Worm (Caenorhabditis elegans) whole organism, L4/young adult: ENCODE results near the gene C17H12.3.
A peak's percentile ranks its signal among the peaks of the same experiment; 100 is the strongest.
"Not testable (repeated sequence)": the region's sequence is repeated elsewhere in the genome, so short reads cannot be mapped to it uniquely, and the experiment has no call there.

Source experiments
- W03F9.2 ChIP-seq: fragments of 150-350 bp; optimal IDR thresholded peaks from 2 replicates; lab custom pipeline; 2014; ENCODE audit warnings: missing biosample characterization, missing genetic modification characterization
- dao-5 ChIP-seq: sonication (generic microtip); optimal IDR thresholded peaks from 2 replicates; lab custom pipeline; 2016; ENCODE audit warnings: missing genotype, missing genetic modification characterization, moderate library complexity, missing compliant biosample characterization
- him-1 ChIP-seq: sonication (generic microtip); optimal IDR thresholded peaks from 2 replicates; lab custom pipeline; 2016; ENCODE audit warnings: missing genotype, missing genetic modification reagents, missing genetic modification characterization, missing compliant biosample characterization

C17H12.3 gene

DNA sequence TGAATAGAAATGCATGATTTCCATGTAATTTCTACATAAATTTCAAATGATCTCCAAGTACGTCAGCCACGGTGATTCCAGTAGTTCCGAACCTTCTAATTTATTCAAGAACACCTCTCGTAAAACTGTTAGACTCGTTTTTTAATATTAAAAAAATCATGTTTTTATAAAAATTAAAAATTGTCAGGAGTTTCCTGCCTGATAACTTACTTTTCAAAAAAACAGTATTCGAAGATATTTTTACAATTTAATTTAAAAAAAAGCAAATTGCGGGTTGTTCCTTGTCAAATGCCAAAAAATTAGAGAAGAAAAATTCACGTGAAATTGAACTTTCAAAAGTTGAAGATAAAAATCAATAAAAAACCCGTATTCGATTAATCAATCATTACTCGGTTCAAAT is at the start of gene C17H12.3, which contains the start of gene C17H12.12:
Gene C17H12.3, minus strand, starts transcription at position 101 of the 400 bp plus-strand sequence.
Gene C17H12.12, plus strand, starts transcription at position 396 of the 400 bp plus-strand sequence.
- TF ChIP-seq him-1 (no peak), dao-5 (no peak), W03F9.2 (no peak)

DNA sequence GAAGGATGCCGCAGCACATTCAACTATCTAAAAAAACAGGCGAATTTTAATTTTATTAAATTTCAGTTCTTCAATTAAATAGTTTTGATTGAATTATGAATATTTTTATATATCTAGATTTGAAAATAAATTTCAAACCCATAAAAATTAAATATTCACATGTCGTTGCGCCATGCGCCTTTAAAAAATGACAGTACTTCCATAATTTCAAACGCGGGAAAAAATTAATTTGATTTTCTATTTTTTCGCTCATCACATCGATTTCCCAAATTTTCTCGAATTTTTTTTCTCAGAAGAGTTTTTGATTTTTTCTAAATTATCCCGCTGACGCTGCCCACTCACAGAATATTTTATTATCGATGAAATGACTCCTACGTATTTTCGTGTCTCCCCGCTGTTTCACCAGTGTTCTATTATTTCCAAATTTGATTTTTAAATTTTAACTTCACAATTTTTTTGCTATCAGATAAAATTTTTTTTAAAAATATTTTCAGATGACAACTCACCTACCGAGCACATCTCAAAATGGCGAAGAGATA is 47.1 kb upstream of the C17H12.3 start, which contains the start of gene lip-1:
Gene lip-1, plus strand, starts transcription at position 489 of the 539 bp plus-strand sequence.
- TF ChIP-seq dao-5: no peak

DNA sequence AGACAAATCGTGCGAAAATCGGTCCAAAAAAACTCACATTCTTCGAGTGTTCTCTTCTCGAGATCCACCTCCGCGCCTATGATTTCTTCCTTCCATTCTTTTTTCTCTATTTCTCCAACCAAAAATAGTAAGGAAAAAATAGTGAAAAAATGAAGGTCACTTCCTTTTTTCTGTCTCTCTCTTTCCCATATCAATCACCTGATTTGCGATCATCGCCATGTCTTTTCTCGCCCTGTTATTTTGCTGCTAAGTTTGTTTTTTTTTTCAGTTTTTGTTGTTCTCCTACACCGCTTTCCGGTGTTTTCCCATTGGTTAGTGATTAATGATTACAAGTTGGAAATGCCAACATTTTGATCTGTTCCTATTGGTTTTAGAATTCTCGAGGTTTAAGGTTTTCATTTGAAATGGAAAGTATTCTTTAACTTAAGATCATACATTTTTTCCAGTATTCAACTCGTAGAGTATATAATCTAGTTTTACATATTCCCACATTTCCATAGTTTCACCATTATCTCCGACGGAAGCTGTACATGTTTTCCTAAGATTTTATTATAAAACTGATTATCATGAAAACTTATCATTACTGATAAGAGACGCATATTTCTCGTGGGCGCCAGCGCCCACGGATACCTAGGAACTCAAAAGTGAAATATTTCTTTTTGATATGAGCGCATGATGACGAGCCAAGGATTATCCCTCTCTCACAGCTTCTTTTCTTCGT is 46.3 kb upstream of the C17H12.3 start:
- TF ChIP-seq him-1 (no peak), dao-5 (no peak), W03F9.2 (no peak)

DNA sequence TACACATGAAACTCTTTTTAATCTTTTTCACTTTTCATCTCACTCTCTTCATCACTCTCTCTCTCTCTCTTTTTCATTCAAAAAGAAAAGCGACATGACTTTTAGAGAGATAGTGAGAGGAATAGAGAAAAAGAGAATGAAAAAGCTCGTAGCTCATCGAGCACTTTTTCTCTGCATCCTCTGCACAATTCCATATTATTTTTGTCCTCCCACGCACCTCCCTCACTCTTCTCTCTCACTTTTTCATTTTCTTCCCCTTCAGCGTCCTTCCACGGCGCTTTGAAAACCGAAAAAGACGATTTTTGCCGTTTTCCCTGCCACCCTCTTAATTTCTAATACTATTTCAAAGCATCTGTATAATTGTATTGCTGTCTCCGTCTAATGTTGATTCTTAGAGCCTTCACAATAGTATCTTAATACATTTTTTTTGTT is 43.7 kb upstream of the C17H12.3 start:
- TF ChIP-seq W03F9.2: peak; percentile 66
- peak; percentile 63 for TF ChIP-seq him-1
- no peak for TF ChIP-seq dao-5

DNA sequence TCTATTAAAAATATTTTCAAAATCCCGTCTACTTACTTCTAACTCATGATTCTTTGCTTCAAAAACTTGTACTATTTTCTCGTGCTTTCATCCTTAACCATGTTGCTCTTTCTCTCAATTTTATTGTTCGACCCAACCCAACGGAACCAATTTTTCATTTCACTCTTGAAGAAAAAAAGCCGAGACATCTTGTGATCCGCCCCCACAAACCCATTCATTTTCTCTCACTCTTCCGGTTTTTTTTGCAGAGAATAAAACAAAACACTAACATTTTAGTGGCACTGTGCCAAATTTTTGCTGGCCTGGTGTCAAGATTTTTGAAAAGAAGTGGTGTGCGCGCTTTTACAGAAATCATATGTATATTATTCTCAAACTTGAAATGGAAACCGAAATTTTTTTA is 41.3 kb upstream of the C17H12.3 start:
- TF ChIP-seq W03F9.2 (no peak), him-1 (no peak), dao-5 (no peak)

DNA sequence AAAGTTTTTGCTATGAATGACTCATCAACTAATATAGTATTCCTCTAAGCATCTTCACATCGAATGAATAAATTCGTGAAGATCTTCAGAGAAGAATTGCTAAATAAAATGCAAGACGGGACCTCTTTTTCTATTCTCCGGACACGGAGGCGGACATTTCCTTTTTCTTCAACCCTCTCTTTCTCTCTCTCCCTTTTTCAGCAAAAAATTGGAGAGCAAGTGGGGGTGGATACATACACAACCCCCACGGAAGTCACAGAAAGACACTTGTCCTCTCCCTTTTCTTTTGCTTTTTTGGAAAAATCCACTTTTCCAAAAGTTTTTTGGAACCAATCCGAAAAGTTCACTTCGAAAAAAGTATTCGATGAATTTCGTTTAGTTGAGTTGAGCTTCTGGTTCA is 39.3 kb upstream of the C17H12.3 start:
- TF ChIP-seq dao-5 (no peak), him-1 (no peak), W03F9.2 (no peak)

DNA sequence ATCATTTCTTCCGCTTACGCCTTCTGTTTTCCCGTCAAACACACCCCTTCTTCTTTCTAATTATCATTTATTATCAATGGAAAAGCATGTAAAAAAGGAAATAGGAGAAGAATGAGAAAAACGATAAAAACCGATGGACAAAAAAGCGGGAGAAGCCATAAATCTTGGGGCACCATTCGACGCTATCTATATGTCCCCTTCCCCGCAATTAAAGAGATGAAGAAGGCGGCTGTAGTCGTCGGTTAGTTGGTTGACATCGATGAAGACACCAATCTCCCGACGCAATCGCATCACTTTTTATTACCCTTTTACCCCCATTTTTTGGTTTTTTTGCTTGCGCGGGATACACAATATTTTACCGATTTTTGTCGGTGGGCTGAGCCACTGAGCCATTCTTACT is 38.2 kb upstream of the C17H12.3 start:
- no peak for TF ChIP-seq dao-5

- TF ChIP-seq W03F9.2 (no peak), him-1 (no peak), dao-5 (no peak)
Observed at ce11 chrIV:6832194-6832593, 36.8 kb upstream of the C17H12.3 start.

- no peak for TF ChIP-seq W03F9.2
- no peak for TF ChIP-seq him-1
- TF ChIP-seq dao-5: no peak
Observed at ce11 chrIV:6829902-6830301, 34.5 kb upstream of the C17H12.3 start, which contains the start of gene H20E11.1. H20E11.1 (plus strand) TSS chrIV:6830145.

DNA sequence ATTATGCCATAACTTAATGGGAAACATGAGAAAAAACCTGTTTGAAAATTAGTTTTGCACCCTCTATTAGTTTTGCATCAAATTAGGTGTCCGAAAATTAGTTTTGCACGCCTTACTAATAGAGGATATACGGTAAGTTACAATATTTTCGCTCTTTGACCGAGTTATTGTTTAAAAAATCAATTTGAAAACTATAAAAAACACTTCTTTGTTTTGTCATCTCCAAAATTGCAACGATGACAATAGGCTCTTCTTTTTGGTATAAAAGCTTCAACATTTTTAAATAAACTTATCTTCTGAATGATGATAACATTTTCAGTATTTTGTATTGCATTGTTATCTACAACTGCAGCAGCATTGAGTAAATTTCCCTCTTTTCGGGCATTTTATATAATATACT is 32.0 kb upstream of the C17H12.3 start, which contains the start of gene H20E11.2:
Gene H20E11.2, plus strand, starts transcription at position 301 of the 400 bp plus-strand sequence.
- not testable (repeated sequence) for TF ChIP-seq dao-5, him-1, W03F9.2

ce11 chrIV:6824622-6825021 is 29.2 kb upstream of the C17H12.3 start, which contains the start of gene H20E11.3:
H20E11.3 (plus strand) TSS chrIV:6824816.
- TF ChIP-seq dao-5: no peak
- no peak for TF ChIP-seq W03F9.2
- TF ChIP-seq him-1: no peak

- no peak for TF ChIP-seq W03F9.2
- TF ChIP-seq dao-5: no peak
- TF ChIP-seq him-1: no peak
Observed at ce11 chrIV:6822406-6822805, 27.0 kb upstream of the C17H12.3 start, which contains the start of gene C17H12.6. C17H12.6 (minus strand) TSS chrIV:6822506.

DNA sequence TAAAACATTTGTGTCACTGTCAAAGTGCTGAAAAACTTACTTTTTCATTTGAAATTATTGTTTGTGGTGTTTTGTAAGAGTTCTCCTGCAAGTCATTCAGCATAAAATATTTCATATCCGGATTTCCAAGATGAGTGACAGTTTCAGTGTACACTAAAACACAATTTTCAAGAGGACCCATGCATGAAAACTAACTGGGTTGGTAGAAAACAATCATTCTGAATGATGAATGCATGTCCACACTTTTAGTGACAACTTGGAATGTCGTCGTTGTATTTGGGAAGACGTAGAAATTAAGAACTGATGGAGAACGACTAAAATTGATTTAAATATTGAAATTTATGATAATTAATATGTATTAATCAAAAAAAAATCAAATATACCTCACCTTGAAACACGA is 26.3 kb upstream of the C17H12.3 start:
- TF ChIP-seq dao-5 (no peak), him-1 (no peak), W03F9.2 (no peak)

DNA sequence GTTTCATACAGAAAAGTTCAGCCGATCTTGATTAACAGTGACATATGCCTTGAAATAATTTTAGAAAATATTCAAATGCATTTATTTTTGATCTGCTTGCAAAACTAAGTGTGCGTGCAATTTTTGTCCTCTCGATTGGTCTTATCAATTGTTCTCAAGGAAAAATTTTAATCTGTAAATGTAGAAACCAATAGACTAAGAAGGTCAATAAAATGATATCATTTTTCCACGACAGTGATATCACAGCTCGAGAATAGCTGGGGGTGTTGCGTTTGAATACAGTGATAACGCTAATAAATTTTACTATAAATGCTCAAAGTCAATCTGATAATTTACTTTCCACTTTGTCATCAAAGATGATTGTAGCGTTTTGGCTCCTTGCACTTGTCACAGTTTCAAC is 22.9 kb upstream of the C17H12.3 start, which contains the start of gene C17H12.8:
Gene C17H12.8, plus strand, starts transcription at position 335 of the 400 bp plus-strand sequence.
- no peak for TF ChIP-seq him-1
- no peak for TF ChIP-seq W03F9.2
- TF ChIP-seq dao-5: no peak

DNA sequence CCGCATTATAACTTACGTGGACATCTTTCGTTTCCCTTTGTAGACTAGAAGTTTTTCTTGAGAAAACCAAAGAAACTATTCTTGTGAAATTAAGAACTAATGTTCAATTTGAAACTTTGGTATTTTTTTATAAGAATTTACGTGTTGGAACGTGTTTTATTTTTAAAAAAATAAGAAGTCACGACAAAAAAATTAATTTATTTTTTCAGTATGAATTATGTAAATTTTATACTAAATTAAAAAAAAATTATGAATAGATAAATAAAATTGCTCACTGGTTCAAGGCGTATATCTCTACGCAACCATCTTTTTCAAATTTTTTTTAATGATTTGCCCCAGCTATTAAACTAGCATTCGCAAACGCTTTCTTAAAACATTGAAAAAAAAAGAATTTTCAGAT is 22.1 kb upstream of the C17H12.3 start, which contains the start of gene C17H12.5:
Gene C17H12.5, minus strand, starts transcription at position 101 of the 400 bp plus-strand sequence.
- TF ChIP-seq dao-5 (no peak), him-1 (no peak), W03F9.2 (no peak)

DNA sequence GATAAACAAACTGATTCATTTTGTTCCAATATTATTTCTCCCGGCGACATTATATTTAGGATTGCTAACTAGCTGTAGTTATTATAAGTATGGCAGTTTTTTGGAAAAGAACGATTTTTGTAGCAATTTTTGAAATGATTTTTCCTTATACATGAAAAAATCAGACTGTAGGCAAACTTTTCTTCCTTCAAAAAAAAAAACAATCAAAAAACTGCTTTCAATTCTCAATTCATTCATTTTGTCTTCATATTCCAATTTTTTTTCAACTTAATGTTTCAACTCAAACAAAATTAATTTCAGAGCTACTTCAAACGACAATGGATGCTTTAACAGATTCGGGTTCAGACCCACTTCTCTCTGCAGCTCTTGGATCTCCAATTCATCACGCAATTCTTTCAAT is 16.4 kb upstream of the C17H12.3 start, which contains the start of gene ceh-48:
Gene ceh-48, plus strand, starts transcription at position 301 of the 400 bp plus-strand sequence.
- TF ChIP-seq dao-5 (no peak), W03F9.2 (no peak), him-1 (no peak)
